Fruit fly (Drosophila melanogaster) whole organism, pupa: ENCODE data around the gene CG11911.

ENCODE experiments used
- CG10348 ChIP-seq: fragments of 200-800 bp; sonication (Bioruptor generic); IDR thresholded peaks from 2 replicates; pipeline ENCODE4 v1.3.6; 2022; ENCODE audit warnings: missing biosample characterization, missing genetic modification characterization
- CG12605 ChIP-seq: fragments of 200-800 bp; sonication (Bioruptor generic); IDR thresholded peaks from 2 replicates; pipeline ENCODE4 v1.3.6; 2022; ENCODE audit warnings: missing biosample characterization, missing genetic modification characterization
- CG13204 ChIP-seq: fragments of 200-800 bp; sonication (Bioruptor generic); optimal IDR thresholded peaks from 2 replicates; lab custom pipeline; 2018; ENCODE audit warnings: missing biosample characterization, mild to moderate bottlenecking, missing genetic modification characterization, moderate library complexity
- CG14655 ChIP-seq: fragments of 200-800 bp; sonication (Bioruptor generic); optimal IDR thresholded peaks from 3 replicates; lab custom pipeline; 2017; ENCODE audit warnings: mild to moderate bottlenecking, missing biosample characterization, missing genetic modification reagents, missing genetic modification characterization
- CG15710 ChIP-seq: fragments of 200-800 bp; sonication (Bioruptor generic); optimal IDR thresholded peaks from 2 replicates; lab custom pipeline; 2018; ENCODE audit warnings: missing biosample characterization, mild to moderate bottlenecking, missing genetic modification characterization, moderate library complexity
- CG17806 ChIP-seq: fragments of 200-800 bp; sonication (Bioruptor generic); optimal IDR thresholded peaks from 2 replicates; lab custom pipeline; 2018; ENCODE audit warnings: missing biosample characterization, mild to moderate bottlenecking, missing genetic modification characterization, moderate library complexity
- CG32121 ChIP-seq: fragments of 200-800 bp; sonication (Bioruptor generic); IDR thresholded peaks from 2 replicates; pipeline ENCODE4 v1.3.6; 2022; ENCODE audit warnings: missing biosample characterization, missing genetic modification characterization
- CG34367 ChIP-seq: fragments of 200-800 bp; sonication (Bioruptor generic); optimal IDR thresholded peaks from 2 replicates; lab custom pipeline; 2018; ENCODE audit warnings: missing biosample characterization, mild to moderate bottlenecking, missing genetic modification characterization
- CG4496 ChIP-seq: fragments of 200-800 bp; sonication (Bioruptor generic); IDR thresholded peaks from 3 replicates; pipeline ENCODE4 v1.3.6; 2022; ENCODE audit warnings: missing biosample characterization, missing genetic modification characterization
- CG8159 ChIP-seq: fragments of 200-800 bp; sonication (Bioruptor generic); optimal IDR thresholded peaks from 3 replicates; lab custom pipeline; 2018; ENCODE audit warnings: missing biosample characterization, mild to moderate bottlenecking, missing genetic modification characterization, moderate library complexity
- CG8301 ChIP-seq: fragments of 200-800 bp; sonication (Bioruptor generic); optimal IDR thresholded peaks from 2 replicates; lab custom pipeline; 2018; ENCODE audit warnings: missing biosample characterization, mild to moderate bottlenecking, missing genetic modification characterization
- CG9948 ChIP-seq: fragments of 200-800 bp; sonication (Bioruptor generic); optimal IDR thresholded peaks from 2 replicates; lab custom pipeline; 2018; ENCODE audit warnings: missing biosample characterization, mild to moderate bottlenecking, missing genetic modification characterization, moderate library complexity
- D1 ChIP-seq: fragments of 200-800 bp; sonication (Bioruptor generic); optimal IDR thresholded peaks from 2 replicates; lab custom pipeline; 2018; ENCODE audit warnings: missing biosample characterization, mild to moderate bottlenecking, missing genetic modification characterization, moderate library complexity
- EcR ChIP-seq: fragments of 200-800 bp; sonication (Bioruptor generic); optimal IDR thresholded peaks from 3 replicates; lab custom pipeline; 2019; ENCODE audit warnings: missing biosample characterization, missing genetic modification characterization, mild to moderate bottlenecking, moderate library complexity, missing genetic modification reagents
- Ets98B ChIP-seq: fragments of 200-800 bp; sonication (Bioruptor generic); IDR thresholded peaks from 2 replicates; pipeline ENCODE4 v1.3.6; 2022; ENCODE audit warnings: missing biosample characterization, missing genetic modification characterization
- Pif1A ChIP-seq: fragments of 200-800 bp; sonication (Bioruptor generic); optimal IDR thresholded peaks from 3 replicates; lab custom pipeline; 2016; ENCODE audit warnings: missing biosample characterization, missing genetic modification characterization
- Pif1B ChIP-seq: fragments of 200-800 bp; sonication (Bioruptor generic); optimal IDR thresholded peaks from 3 replicates; lab custom pipeline; 2016; ENCODE audit warnings: missing biosample characterization, missing genetic modification characterization
- Snoo ChIP-seq: fragments of 200-800 bp; sonication (Bioruptor generic); optimal IDR thresholded peaks from 3 replicates; lab custom pipeline; 2017; ENCODE audit warnings: missing biosample characterization, mild to moderate bottlenecking, missing genetic modification characterization, inconsistent platforms
- fd96Ca ChIP-seq: fragments of 200-800 bp; sonication (Bioruptor generic); IDR thresholded peaks from 3 replicates; pipeline ENCODE4 v1.3.6; 2022; ENCODE audit warnings: missing biosample characterization, missing genetic modification characterization
- gl ChIP-seq: fragments of 200-800 bp; sonication (Bioruptor generic); optimal IDR thresholded peaks from 2 replicates; lab custom pipeline; 2018; ENCODE audit warnings: missing biosample characterization, mild to moderate bottlenecking, missing genetic modification characterization
- rn ChIP-seq: fragments of 200-800 bp; sonication (Bioruptor generic); IDR thresholded peaks from 2 replicates; pipeline ENCODE4 v1.3.6; 2022; ENCODE audit warnings: missing biosample characterization, missing genetic modification characterization

The CG11911 gene

dm6 chr2L:321148-321547 is at the start of gene CG11911:
TSS of gene CG11911 (minus strand) at chr2L:321248.
- TF ChIP-seq Pif1A (GFP tag; lab: Kevin White, UChicago), result no peak
- no peak for TF ChIP-seq Ets98B (GFP tag; lab: Robert Waterston, UW)
- no peak for TF ChIP-seq CG4496 (GFP tag; lab: Robert Waterston, UW)
- no peak for TF ChIP-seq fd96Ca (GFP tag; lab: Robert Waterston, UW)
- TF ChIP-seq EcR (GFP tag; lab: Kevin White, UChicago), result no peak
- TF ChIP-seq rn (GFP tag; lab: Robert Waterston, UW), result no peak
- TF ChIP-seq CG8301 (tag; lab: Kevin White, UChicago), result no peak
- no peak for TF ChIP-seq CG17806 (tag; lab: Kevin White, UChicago)
- no peak for TF ChIP-seq CG32121 (GFP tag; lab: Robert Waterston, UW)
- no peak for TF ChIP-seq CG8159
- TF ChIP-seq, all 21 proteins: peak for 0

- TF ChIP-seq gl (tag; lab: Kevin White, UChicago) (no peak), Pif1B (GFP tag; lab: Kevin White, UChicago) (no peak), CG4496 (GFP tag; lab: Robert Waterston, UW) (no peak), CG32121 (GFP tag; lab: Robert Waterston, UW) (no peak)
Observed at dm6 chr2L:369811-370210, 48.8 kb upstream of the CG11911 start.

dm6 chr2L:368398-369008 is 47.5 kb upstream of the CG11911 start:
- TF ChIP-seq CG17806 (tag; lab: Kevin White, UChicago) (no peak), CG13204 (GFP tag; lab: Kevin White, UChicago) (no peak), Pif1B (GFP tag; lab: Kevin White, UChicago) (no peak), gl (tag; lab: Kevin White, UChicago) (no peak), CG10348 (no peak), CG12605 (no peak), EcR (GFP tag; lab: Kevin White, UChicago) (no peak), Pif1A (GFP tag; lab: Kevin White, UChicago) (no peak), CG8159 (no peak), CG9948 (tag; lab: Kevin White, UChicago) (no peak), CG4496 (GFP tag; lab: Robert Waterston, UW) (no peak), rn (GFP tag; lab: Robert Waterston, UW) (no peak), CG14655 (GFP tag; lab: Kevin White, UChicago) (no peak), CG15710 (no peak), CG8301 (tag; lab: Kevin White, UChicago) (no peak), CG34367 (no peak)

- TF ChIP-seq CG8159 (no peak), CG15710 (no peak), Pif1A (GFP tag; lab: Kevin White, UChicago) (no peak), rn (GFP tag; lab: Robert Waterston, UW) (no peak), CG13204 (GFP tag; lab: Kevin White, UChicago) (no peak), D1 (tag; lab: Kevin White, UChicago) (no peak), CG4496 (GFP tag; lab: Robert Waterston, UW) (no peak), CG34367 (no peak), CG12605 (no peak), EcR (GFP tag; lab: Kevin White, UChicago) (no peak), fd96Ca (GFP tag; lab: Robert Waterston, UW) (no peak), Pif1B (GFP tag; lab: Kevin White, UChicago) (no peak), CG10348 (no peak), CG8301 (tag; lab: Kevin White, UChicago) (no peak), CG32121 (GFP tag; lab: Robert Waterston, UW) (no peak), CG9948 (tag; lab: Kevin White, UChicago) (no peak), CG14655 (GFP tag; lab: Kevin White, UChicago) (no peak), Snoo (tag; lab: Kevin White, UChicago) (no peak)
Observed at dm6 chr2L:366876-367275, 45.8 kb upstream of the CG11911 start.

dm6 chr2L:357556-358130 is 36.6 kb upstream of the CG11911 start, which contains the start of gene Ent1:
TSS of gene Ent1 (minus strand) at chr2L:357874.
- no peak for TF ChIP-seq CG34367
- no peak for TF ChIP-seq gl (tag; lab: Kevin White, UChicago)
- no peak for TF ChIP-seq Pif1B (GFP tag; lab: Kevin White, UChicago)
- TF ChIP-seq Ets98B (GFP tag; lab: Robert Waterston, UW), result no peak

dm6 chr2L:356234-356633 is 35.2 kb upstream of the CG11911 start:
- TF ChIP-seq EcR (GFP tag; lab: Kevin White, UChicago), result no peak
- no peak for TF ChIP-seq CG15710
- TF ChIP-seq CG13204 (GFP tag; lab: Kevin White, UChicago), result no peak
- TF ChIP-seq Ets98B (GFP tag; lab: Robert Waterston, UW), result no peak
- TF ChIP-seq gl (tag; lab: Kevin White, UChicago), result no peak
- TF ChIP-seq CG4496 (GFP tag; lab: Robert Waterston, UW), result no peak
- TF ChIP-seq CG12605, result no peak
- no peak for TF ChIP-seq Pif1B (GFP tag; lab: Kevin White, UChicago)
- no peak for TF ChIP-seq CG8301 (tag; lab: Kevin White, UChicago)
